Fruit fly (Drosophila melanogaster) whole organism, embryonic: Measurements from ENCODE around the gene puc.

Experiments used
- Atf-2 ChIP-seq: fragments of 200-800 bp; sonication (Bioruptor generic); optimal IDR thresholded peaks from 2 replicates; lab custom pipeline; 2016; ENCODE audit warnings: missing biosample characterization, missing genetic modification characterization
- Bdp1 ChIP-seq: fragments of 200-800 bp; sonication (Bioruptor generic); optimal IDR thresholded peaks from 3 replicates; lab custom pipeline; 2016; ENCODE audit warnings: missing biosample characterization, missing genetic modification characterization
- Bgb ChIP-seq: fragments of 200-800 bp; sonication (Bioruptor generic); IDR thresholded peaks from 2 replicates; pipeline ENCODE4 v1.3.6; 2022; ENCODE audit warnings: missing biosample characterization, missing genetic modification characterization; ENCODE audit not compliant: partially characterized antibody
- C15 ChIP-seq: fragments of 200-800 bp; sonication (Bioruptor generic); IDR thresholded peaks from 3 replicates; pipeline ENCODE4 v1.3.6; 2022; ENCODE audit warnings: missing biosample characterization, missing genetic modification characterization
- CG10543 ChIP-seq: fragments of 200-800 bp; sonication (Bioruptor generic); optimal IDR thresholded peaks from 3 replicates; lab custom pipeline; 2017; ENCODE audit warnings: missing biosample characterization, mild to moderate bottlenecking, missing genetic modification characterization, moderate library complexity
- CG11696 ChIP-seq: fragments of 200-800 bp; sonication (Bioruptor generic); IDR thresholded peaks from 2 replicates; pipeline ENCODE4 v1.3.6; 2022; ENCODE audit warnings: missing biosample characterization, missing genetic modification characterization
- CG14050 ChIP-seq: fragments of 200-800 bp; sonication (Bioruptor generic); IDR thresholded peaks from 3 replicates; pipeline ENCODE4 v1.3.6; 2022; ENCODE audit warnings: missing biosample characterization, missing genetic modification characterization
- CG14710 ChIP-seq: fragments of 200-800 bp; sonication (Bioruptor generic); optimal IDR thresholded peaks from 3 replicates; lab custom pipeline; 2019; ENCODE audit warnings: missing biosample characterization, mild to moderate bottlenecking, missing genetic modification characterization, moderate library complexity
- CG1603 ChIP-seq: fragments of 200-800 bp; sonication (Bioruptor generic); optimal IDR thresholded peaks from 2 replicates; lab custom pipeline; 2019; ENCODE audit warnings: missing biosample characterization, mild to moderate bottlenecking, missing genetic modification characterization, moderate library complexity
- CG16813 ChIP-seq: fragments of 200-800 bp; sonication (Bioruptor generic); IDR thresholded peaks from 3 replicates; pipeline ENCODE4 v1.3.6; 2022; ENCODE audit warnings: missing biosample characterization, missing genetic modification characterization; ENCODE audit not compliant: partially characterized antibody
- CG17328 ChIP-seq: fragments of 200-800 bp; sonication (Bioruptor generic); IDR thresholded peaks from 2 replicates; pipeline ENCODE4 v1.3.6; 2022; ENCODE audit warnings: missing biosample characterization, missing genetic modification characterization
- CG17359 ChIP-seq: fragments of 200-800 bp; sonication (Bioruptor generic); optimal IDR thresholded peaks from 3 replicates; lab custom pipeline; 2018; ENCODE audit warnings: missing biosample characterization, mild to moderate bottlenecking, missing genetic modification characterization, moderate library complexity
- CG2678 ChIP-seq: fragments of 200-800 bp; sonication (Bioruptor generic); optimal IDR thresholded peaks from 3 replicates; lab custom pipeline; 2019; ENCODE audit warnings: missing biosample characterization, mild to moderate bottlenecking, missing genetic modification characterization, moderate library complexity
- CG30431 ChIP-seq: fragments of 200-800 bp; sonication (Bioruptor generic); optimal IDR thresholded peaks from 2 replicates; lab custom pipeline; 2017; ENCODE audit warnings: missing biosample characterization, missing genetic modification characterization
- CG3065 ChIP-seq: fragments of 200-800 bp; sonication (Bioruptor generic); optimal IDR thresholded peaks from 2 replicates; lab custom pipeline; 2016; ENCODE audit warnings: missing biosample characterization, missing genetic modification characterization
- CG3163 ChIP-seq: fragments of 200-800 bp; sonication (Bioruptor generic); optimal IDR thresholded peaks from 3 replicates; lab custom pipeline; 2016; ENCODE audit warnings: missing biosample characterization, missing genetic modification characterization
- CG42726 ChIP-seq: fragments of 200-800 bp; sonication (Bioruptor generic); IDR thresholded peaks from 2 replicates; pipeline ENCODE4 v1.3.6; 2022; ENCODE audit warnings: missing biosample characterization, missing genetic modification characterization; ENCODE audit not compliant: partially characterized antibody
- CG4820 ChIP-seq: fragments of 200-800 bp; sonication (Bioruptor generic); optimal IDR thresholded peaks from 3 replicates; lab custom pipeline; 2016; ENCODE audit warnings: missing biosample characterization, missing genetic modification characterization
- CG6791 ChIP-seq: fragments of 200-800 bp; sonication (Bioruptor generic); IDR thresholded peaks from 3 replicates; pipeline ENCODE4 v1.3.6; 2022; ENCODE audit warnings: missing biosample characterization, missing genetic modification characterization; ENCODE audit not compliant: partially characterized antibody
- CG9215 ChIP-seq: fragments of 200-800 bp; sonication (Bioruptor generic); IDR thresholded peaks from 2 replicates; pipeline ENCODE4 v1.3.6; 2022; ENCODE audit warnings: missing biosample characterization, missing genetic modification characterization
- Dad ChIP-seq: fragments of 200-800 bp; sonication (Bioruptor generic); optimal IDR thresholded peaks from 3 replicates; lab custom pipeline; 2016; ENCODE audit warnings: missing biosample characterization, missing genetic modification characterization
- Dek ChIP-seq: fragments of 200-800 bp; sonication (Bioruptor generic); optimal IDR thresholded peaks from 3 replicates; lab custom pipeline; 2019; ENCODE audit warnings: missing biosample characterization, mild to moderate bottlenecking, missing genetic modification characterization, moderate library complexity
- Dll ChIP-seq: fragments of 200-800 bp; sonication (Bioruptor generic); IDR thresholded peaks from 4 replicates; pipeline ENCODE4 v1.3.6; 2022; ENCODE audit warnings: missing biosample characterization, missing genetic modification characterization; ENCODE audit not compliant: partially characterized antibody
- Fer1 ChIP-seq: fragments of 200-800 bp; sonication (Bioruptor generic); optimal IDR thresholded peaks from 2 replicates; lab custom pipeline; 2017; ENCODE audit warnings: missing biosample characterization, mild to moderate bottlenecking, missing genetic modification characterization
- H2.0 ChIP-seq: fragments of 200-800 bp; sonication (Bioruptor generic); IDR thresholded peaks from 2 replicates; pipeline ENCODE4 v1.3.6; 2022; ENCODE audit warnings: missing biosample characterization, missing genetic modification characterization
- Hr3 ChIP-seq: fragments of 200-800 bp; sonication (Bioruptor generic); optimal IDR thresholded peaks from 3 replicates; lab custom pipeline; 2016; ENCODE audit warnings: missing biosample characterization, missing genetic modification characterization
- Neu2 ChIP-seq: fragments of 200-800 bp; sonication (Bioruptor generic); optimal IDR thresholded peaks from 3 replicates; lab custom pipeline; 2016; ENCODE audit warnings: missing biosample characterization, missing genetic modification characterization, borderline replicate concordance
- Opbp ChIP-seq: fragments of 200-800 bp; sonication (Bioruptor generic); IDR thresholded peaks from 3 replicates; pipeline ENCODE4 v1.3.6; 2022; ENCODE audit warnings: missing biosample characterization, missing genetic modification characterization; ENCODE audit not compliant: partially characterized antibody
- Stat92E ChIP-seq, 3 experiments: fragments of >200 bp in 2 of 3; fragments of 200-800 bp in 1 of 3; sonication (Bioruptor generic) in 1 of 3; optimal IDR thresholded peaks; 2 replicates each; lab custom pipeline; 2017 to 2019; ENCODE audit warnings: missing biosample characterization in 3 of 3, missing genetic modification characterization in 3 of 3, mild to moderate bottlenecking in 1 of 3, moderate library complexity in 1 of 3
- Taf1 ChIP-seq: fragments of 200-800 bp; sonication (Bioruptor generic); IDR thresholded peaks from 2 replicates; pipeline ENCODE4 v1.3.6; 2022; ENCODE audit warnings: missing biosample characterization, missing genetic modification characterization
- ato ChIP-seq: fragments of 200-800 bp; sonication (Bioruptor generic); IDR thresholded peaks from 2 replicates; pipeline ENCODE4 v1.3.6; 2022; ENCODE audit warnings: missing biosample characterization, missing genetic modification characterization; ENCODE audit not compliant: partially characterized antibody
- bbx ChIP-seq: fragments of 200-800 bp; sonication (Bioruptor generic); IDR thresholded peaks from 2 replicates; pipeline ENCODE4 v1.3.6; 2022; ENCODE audit warnings: missing biosample characterization, missing genetic modification characterization; ENCODE audit not compliant: partially characterized antibody
- cato ChIP-seq: fragments of 200-800 bp; sonication (Bioruptor generic); optimal IDR thresholded peaks from 2 replicates; lab custom pipeline; 2016; ENCODE audit warnings: missing biosample characterization, missing genetic modification characterization, borderline replicate concordance
- caup ChIP-seq: fragments of 200-800 bp; sonication (Bioruptor generic); optimal IDR thresholded peaks from 3 replicates; lab custom pipeline; 2017; ENCODE audit warnings: missing biosample characterization, mild to moderate bottlenecking, missing genetic modification characterization, moderate library complexity; ENCODE audit not compliant: severe bottlenecking
- chinmo ChIP-seq: fragments of 200-800 bp; sonication (Bioruptor generic); IDR thresholded peaks from 4 replicates; pipeline ENCODE4 v1.3.6; 2022; ENCODE audit warnings: missing biosample characterization, missing genetic modification characterization; ENCODE audit not compliant: partially characterized antibody
- chn ChIP-seq: fragments of 200-800 bp; sonication (Bioruptor generic); optimal IDR thresholded peaks from 2 replicates; lab custom pipeline; 2016; ENCODE audit warnings: missing biosample characterization, missing genetic modification characterization
- crc ChIP-seq: fragments of 200-800 bp; sonication (Bioruptor generic); optimal IDR thresholded peaks from 2 replicates; lab custom pipeline; 2016; ENCODE audit warnings: missing biosample characterization, missing genetic modification characterization
- crol ChIP-seq: fragments of 200-800 bp; sonication (Bioruptor generic); IDR thresholded peaks from 2 replicates; pipeline ENCODE4 v1.3.6; 2022; ENCODE audit warnings: missing biosample characterization, missing genetic modification characterization
- dysf ChIP-seq: fragments of 200-800 bp; sonication (Bioruptor generic); IDR thresholded peaks from 3 replicates; pipeline ENCODE4 v1.3.6; 2022; ENCODE audit warnings: missing biosample characterization, missing genetic modification characterization
- eve ChIP-seq, 2 experiments: fragments of >200 bp; optimal IDR thresholded peaks; 2 replicates each; lab custom pipeline; 2017; ENCODE audit warnings: missing biosample characterization in 2 of 2, missing genetic modification characterization in 2 of 2
- ftz-f1 ChIP-seq: fragments of 200-800 bp; sonication (Bioruptor generic); optimal IDR thresholded peaks from 2 replicates; lab custom pipeline; 2016; ENCODE audit warnings: missing biosample characterization, missing genetic modification characterization
- gsb-n ChIP-seq: fragments of 200-800 bp; sonication (Bioruptor generic); optimal IDR thresholded peaks from 3 replicates; lab custom pipeline; 2018; ENCODE audit warnings: missing biosample characterization, mild to moderate bottlenecking, missing genetic modification characterization
- ham ChIP-seq: fragments of 200-800 bp; sonication (Bioruptor generic); IDR thresholded peaks from 2 replicates; pipeline ENCODE4 v1.3.6; 2022; ENCODE audit warnings: missing biosample characterization, missing genetic modification characterization
- knrl ChIP-seq: fragments of 200-800 bp; sonication (Bioruptor generic); IDR thresholded peaks from 3 replicates; pipeline ENCODE4 v1.3.6; 2022; ENCODE audit warnings: missing biosample characterization, missing genetic modification characterization; ENCODE audit not compliant: partially characterized antibody
- otp ChIP-seq: fragments of 200-800 bp; sonication (Bioruptor generic); IDR thresholded peaks from 3 replicates; pipeline ENCODE4, ENCODE4 v1.3.6; 2022; ENCODE audit warnings: missing biosample characterization, missing genetic modification characterization
- scrt ChIP-seq: fragments of 200-800 bp; sonication (Bioruptor generic); optimal IDR thresholded peaks from 2 replicates; lab custom pipeline; 2018; ENCODE audit warnings: missing biosample characterization, mild to moderate bottlenecking, missing genetic modification characterization, moderate library complexity
- trh ChIP-seq: fragments of 200-800 bp; sonication (Bioruptor generic); optimal IDR thresholded peaks from 2 replicates; lab custom pipeline; 2016; ENCODE audit warnings: missing biosample characterization, missing genetic modification characterization
- unc-4 ChIP-seq: fragments of 200-800 bp; sonication (Bioruptor generic); IDR thresholded peaks from 2 replicates; pipeline ENCODE4 v1.3.6; 2022; ENCODE audit warnings: missing biosample characterization, missing genetic modification characterization; ENCODE audit not compliant: partially characterized antibody
- zen2 ChIP-seq: fragments of 200-800 bp; sonication (Bioruptor generic); IDR thresholded peaks from 3 replicates; pipeline ENCODE4 v1.3.6; 2022; ENCODE audit warnings: missing biosample characterization, missing genetic modification characterization; ENCODE audit not compliant: partially characterized antibody

The puc gene

DNA sequence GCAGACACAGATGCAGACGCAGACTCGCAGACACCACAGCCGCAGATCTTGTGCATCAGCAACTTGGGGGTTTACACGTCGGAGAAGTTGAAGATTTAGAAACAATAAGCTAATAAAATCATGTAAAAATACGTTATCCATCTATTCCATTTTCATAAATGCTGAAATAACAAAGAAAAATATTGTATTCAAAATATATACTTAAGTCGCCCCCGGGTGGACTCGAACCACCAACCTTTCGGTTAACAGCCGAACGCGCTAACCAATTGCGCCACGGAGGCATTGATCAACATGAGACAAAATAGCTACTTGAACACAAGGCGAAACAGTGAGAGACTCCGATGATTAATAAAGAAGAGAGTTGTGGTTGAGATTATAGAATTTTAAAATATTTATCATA, 34.2 kb downstream of the puc start:
- no peak for TF ChIP-seq dysf (GFP tag; lab: Robert Waterston, UW)
- TF ChIP-seq CG6791 (GFP tag; lab: Robert Waterston, UW), result peak; percentile 95
- no peak for TF ChIP-seq Dad (GFP tag; lab: Kevin White, UChicago)
- TF ChIP-seq Dek, result no peak
- peak; percentile 44; the same call in 2 of the 4 replicates for TF ChIP-seq Dll (GFP tag; lab: Robert Waterston, UW)
- no peak for TF ChIP-seq CG3065 (GFP tag; lab: Kevin White, UChicago)
- no peak for TF ChIP-seq CG11696 (GFP tag; lab: Robert Waterston, UW)
- TF ChIP-seq H2.0, result no peak
- peak; percentile 98 for TF ChIP-seq Bdp1 (GFP tag; lab: Kevin White, UChicago)
- no peak for TF ChIP-seq CG9215 (GFP tag; lab: Robert Waterston, UW)
- no peak for TF ChIP-seq CG1603 (tag; lab: Kevin White, UChicago)
- no peak for TF ChIP-seq CG30431 (GFP tag; lab: Kevin White, UChicago)
- peak; percentile 90 for TF ChIP-seq bbx (GFP tag; lab: Robert Waterston, UW)
- TF ChIP-seq CG16813, result peak; percentile 86
- TF ChIP-seq Atf-2, result no peak
- TF ChIP-seq cato (GFP tag; lab: Kevin White, UChicago), result no peak
- no peak for TF ChIP-seq Hr3
- TF ChIP-seq Bgb (GFP tag; lab: Robert Waterston, UW), result peak; percentile 80
- TF ChIP-seq crc (GFP tag; lab: Kevin White, UChicago), result no peak
- no peak for TF ChIP-seq C15 (GFP tag; lab: Robert Waterston, UW)
- no peak for TF ChIP-seq ftz-f1 (GFP tag; lab: Kevin White, UChicago)
- no peak for TF ChIP-seq CG10543 (GFP tag; lab: Kevin White, UChicago)
- TF ChIP-seq CG17328, result no peak
- TF ChIP-seq caup (GFP tag; lab: Kevin White, UChicago), result no peak
- TF ChIP-seq CG3163 (GFP tag; lab: Kevin White, UChicago), result no peak
- TF ChIP-seq ham (GFP tag; lab: Robert Waterston, UW), result no peak
- TF ChIP-seq gsb-n (tag; lab: Kevin White, UChicago), result no peak
- TF ChIP-seq Taf1, result no peak
- TF ChIP-seq scrt (GFP tag; lab: Kevin White, UChicago), result no peak
- TF ChIP-seq trh, result no peak
- peak; percentile 84 for TF ChIP-seq ato (GFP tag; lab: Robert Waterston, UW)
- TF ChIP-seq CG17359, result no peak
- TF ChIP-seq eve (GFP tag; optimal IDR thresholded peaks at IDR 0.05; lab: Kevin White, UChicago), result no peak
- no peak for TF ChIP-seq CG14050 (GFP tag; lab: Robert Waterston, UW)
- TF ChIP-seq zen2 (GFP tag; lab: Robert Waterston, UW), result peak; percentile 64; the same call in 2 of the 3 replicates
- peak; percentile 57; the same call in 2 of the 3 replicates for TF ChIP-seq knrl (GFP tag; lab: Robert Waterston, UW)
- peak; percentile 61; the same call in 1 of the 2 replicates for TF ChIP-seq CG42726
- TF ChIP-seq CG2678 (tag; lab: Kevin White, UChicago), result no peak
- no peak for TF ChIP-seq otp (GFP tag; lab: Robert Waterston, UW)
- peak in 1 of 3 experiments; percentile 66 for TF ChIP-seq Stat92E (GFP tag; optimal IDR thresholded peaks at IDR 0.05; lab: Kevin White, UChicago)
- TF ChIP-seq Fer1 (GFP tag; lab: Kevin White, UChicago), result no peak
- TF ChIP-seq chn, result no peak
- peak; percentile 63 for TF ChIP-seq CG4820 (GFP tag; lab: Kevin White, UChicago)
- no peak for TF ChIP-seq Neu2 (GFP tag; lab: Kevin White, UChicago)
- TF ChIP-seq Opbp (GFP tag; lab: Robert Waterston, UW), result peak; percentile 93
- no peak for TF ChIP-seq crol
- no peak for TF ChIP-seq CG14710 (tag; lab: Kevin White, UChicago)
- peak; percentile 44; the same call in 1 of the 2 replicates for TF ChIP-seq unc-4
- TF ChIP-seq chinmo, result peak; percentile 50; the same call in 1 of the 4 replicates
